Worm (Caenorhabditis elegans): Measurements from ENCODE around the gene nspe-3.

The nspe-3 gene

ce11 chrII:12603667-12604621 lies 13.7 kb upstream of the nspe-3 start, which contains the start of the genes ceh-100 and lips-15:
Gene ceh-100 (minus strand): TSS chrII:12603680.
Gene lips-15 (plus strand): TSS chrII:12604386.
- TF ChIP-seq F13C5.2 (tag; optimal IDR thresholded peaks at IDR 0.05) (no peak), tbx-11 (GFP tag; IDR thresholded peaks at IDR 0.05) (no peak), ceh-36 (tag; optimal IDR thresholded peaks at IDR 0.05) (no peak), pes-1 (GFP tag; IDR thresholded peaks at IDR 0.05) (no peak), ama-1 (optimal IDR thresholded peaks at IDR 0.05) (no peak), sea-1 (GFP tag; conservative IDR thresholded peaks at IDR 0.05) (no peak), scrt-1 (GFP tag; IDR thresholded peaks at IDR 0.05) (no peak), aly-1 (tag; optimal IDR thresholded peaks at IDR 0.05) (no peak), ceh-13 (GFP tag; optimal IDR thresholded peaks at IDR 0.05) (no peak), B0310.2 (tag; optimal IDR thresholded peaks at IDR 0.05) (no peak), hmbx-1 (tag; optimal IDR thresholded peaks at IDR 0.05) (no peak), flt-1 (GFP tag; IDR thresholded peaks at IDR 0.05) (no peak)

DNA sequence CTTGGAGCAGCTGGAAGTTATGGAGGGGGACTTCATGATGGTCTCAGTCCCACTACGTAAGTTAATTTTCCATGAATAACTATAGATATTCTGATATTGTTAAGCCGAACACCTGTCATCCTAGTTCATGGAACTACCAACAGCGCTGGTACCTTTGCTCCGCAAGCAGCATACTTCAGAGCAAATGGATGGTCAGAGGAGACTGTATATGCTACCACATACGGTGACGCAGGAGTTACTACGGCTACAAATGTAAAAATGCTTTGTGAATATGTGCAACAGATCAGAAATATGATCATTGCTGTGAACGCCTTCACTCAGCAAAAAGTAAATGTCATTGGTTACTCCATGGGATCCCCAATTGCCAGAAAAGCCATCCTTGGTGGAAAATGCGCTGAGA lies 11.6 kb upstream of the nspe-3 start:
- TF ChIP-seq tra-4 (tag; optimal IDR thresholded peaks at IDR 0.05) (no peak), hmg-4 (GFP tag; optimal IDR thresholded peaks at IDR 0.05) (no peak), F13C5.2 (tag; optimal IDR thresholded peaks at IDR 0.05) (no peak), sea-1 (GFP tag; conservative IDR thresholded peaks at IDR 0.05) (no peak), ets-7 (tag; optimal IDR thresholded peaks at IDR 0.05) (no peak), ceh-36 (tag; optimal IDR thresholded peaks at IDR 0.05) (no peak), tbx-11 (GFP tag; IDR thresholded peaks at IDR 0.05) (no peak; the same call in 1 of the 2 replicates), flt-1 (GFP tag; IDR thresholded peaks at IDR 0.05) (no peak)

- TF ChIP-seq aly-1 (tag; optimal IDR thresholded peaks at IDR 0.05): no peak
- TF ChIP-seq F13C5.2 (tag; optimal IDR thresholded peaks at IDR 0.05): no peak
- no peak for TF ChIP-seq hnd-1 (tag; optimal IDR thresholded peaks at IDR 0.05)
- TF ChIP-seq B0310.2 (tag; optimal IDR thresholded peaks at IDR 0.05): no peak
- no peak for TF ChIP-seq scrt-1 (GFP tag; IDR thresholded peaks at IDR 0.05)
These were observed 10.8 kb upstream of the nspe-3 start, which contains the start of gene Y38E10A.8 for ce11 chrII:12606900-12607299. Gene Y38E10A.8 (plus strand): TSS chrII:12607200.

DNA sequence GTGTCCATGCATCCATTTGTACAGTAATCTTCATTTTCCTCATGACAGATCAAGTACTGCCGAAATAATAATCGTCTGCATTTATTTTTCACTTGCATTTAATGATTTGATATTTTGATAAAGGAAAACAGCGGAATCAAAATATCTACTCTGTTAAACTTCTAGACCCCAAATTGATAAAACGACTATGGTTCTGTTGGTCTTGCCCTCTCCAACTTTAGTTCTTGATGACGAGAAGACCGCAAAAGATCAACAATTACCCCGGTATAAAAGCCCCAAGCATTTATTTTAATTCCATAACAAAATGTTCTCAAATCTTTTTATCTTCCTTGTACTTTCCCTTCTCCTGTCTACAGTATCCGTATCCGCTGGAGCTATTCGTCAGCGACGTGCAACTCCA lies 9.0 kb upstream of the nspe-3 start, which contains the start of gene Y38E10A.9:
TSS of gene Y38E10A.9 (plus strand) at position 301 of the 400 bp plus-strand sequence.
- TF ChIP-seq hnd-1 (tag; optimal IDR thresholded peaks at IDR 0.05): no peak
- no peak for TF ChIP-seq ceh-36 (tag; optimal IDR thresholded peaks at IDR 0.05)
- no peak for TF ChIP-seq ets-7 (tag; optimal IDR thresholded peaks at IDR 0.05)
- no peak for TF ChIP-seq tbx-11 (GFP tag; IDR thresholded peaks at IDR 0.05)
- no peak for TF ChIP-seq scrt-1 (GFP tag; IDR thresholded peaks at IDR 0.05)

DNA sequence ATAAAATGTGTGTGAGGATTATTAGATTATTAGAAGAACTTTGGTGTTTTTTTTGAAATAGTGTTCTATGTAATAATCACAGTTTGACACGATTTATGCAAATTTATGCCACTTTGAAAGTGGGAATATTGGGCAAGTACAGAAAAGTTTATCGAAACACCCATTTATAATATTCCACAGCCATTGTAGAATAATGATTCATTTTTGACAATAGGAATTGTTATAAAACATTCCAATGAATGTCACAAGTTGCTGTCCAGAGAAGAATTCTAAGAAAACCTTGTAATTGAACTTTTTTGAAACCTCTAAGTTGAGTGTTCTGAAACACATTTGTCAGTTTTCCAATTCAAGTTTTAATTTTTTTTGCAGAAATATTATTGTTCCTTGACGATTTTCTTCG lies 5.5 kb upstream of the nspe-3 start, which contains the start of gene nspe-4:
TSS of gene nspe-4 (plus strand) at position 301 of the 400 bp plus-strand sequence.
- TF ChIP-seq B0310.2 (tag; optimal IDR thresholded peaks at IDR 0.05) (no peak), hmbx-1 (tag; optimal IDR thresholded peaks at IDR 0.05) (no peak), ceh-36 (tag; optimal IDR thresholded peaks at IDR 0.05) (no peak), tbx-11 (GFP tag; IDR thresholded peaks at IDR 0.05) (no peak), tbx-37 (GFP tag; conservative IDR thresholded peaks at IDR 0.05) (no peak), ets-7 (tag; optimal IDR thresholded peaks at IDR 0.05) (no peak), scrt-1 (GFP tag; IDR thresholded peaks at IDR 0.05) (no peak), hnd-1 (tag; optimal IDR thresholded peaks at IDR 0.05) (no peak), sea-1 (GFP tag; conservative IDR thresholded peaks at IDR 0.05) (no peak), flt-1 (GFP tag; IDR thresholded peaks at IDR 0.05) (no peak), F13C5.2 (tag; optimal IDR thresholded peaks at IDR 0.05) (no peak), tra-4 (tag; optimal IDR thresholded peaks at IDR 0.05) (no peak), pes-1 (GFP tag; IDR thresholded peaks at IDR 0.05) (no peak), ceh-13 (GFP tag; optimal IDR thresholded peaks at IDR 0.05) (no peak), aly-1 (tag; optimal IDR thresholded peaks at IDR 0.05) (no peak)

DNA sequence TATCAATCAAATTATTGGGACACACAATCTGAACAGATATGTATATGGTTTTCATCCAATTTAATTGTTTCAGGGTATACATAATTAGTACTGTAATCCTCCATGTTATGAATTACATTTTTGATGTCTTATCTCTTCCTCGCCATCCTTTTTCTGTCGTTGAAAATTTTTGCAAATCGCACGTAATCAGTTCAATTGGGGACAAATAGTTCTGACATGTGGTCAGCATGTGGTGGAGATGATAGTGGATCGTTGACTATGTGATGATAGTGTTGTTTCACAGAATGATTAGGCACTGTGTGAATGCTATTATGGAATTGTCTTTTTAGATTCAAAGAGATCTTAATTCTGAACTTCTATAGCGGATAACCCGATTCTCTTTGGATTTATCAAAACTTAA lies 2.3 kb upstream of the nspe-3 start:
- TF ChIP-seq aly-1 (tag; optimal IDR thresholded peaks at IDR 0.05) (no peak), ama-1 (optimal IDR thresholded peaks at IDR 0.05) (no peak), B0310.2 (tag; optimal IDR thresholded peaks at IDR 0.05) (no peak), tbx-37 (GFP tag; conservative IDR thresholded peaks at IDR 0.05) (no peak), hmbx-1 (tag; optimal IDR thresholded peaks at IDR 0.05) (no peak), tbx-11 (GFP tag; IDR thresholded peaks at IDR 0.05) (no peak), F13C5.2 (tag; optimal IDR thresholded peaks at IDR 0.05) (no peak), tra-4 (tag; optimal IDR thresholded peaks at IDR 0.05) (no peak), flt-1 (GFP tag; IDR thresholded peaks at IDR 0.05) (no peak), ceh-36 (tag; optimal IDR thresholded peaks at IDR 0.05) (no peak), ets-7 (tag; optimal IDR thresholded peaks at IDR 0.05) (no peak), ceh-13 (GFP tag; optimal IDR thresholded peaks at IDR 0.05) (no peak), pes-1 (GFP tag; IDR thresholded peaks at IDR 0.05) (no peak), scrt-1 (GFP tag; IDR thresholded peaks at IDR 0.05) (no peak), hmg-4 (GFP tag; optimal IDR thresholded peaks at IDR 0.05) (no peak), sea-1 (GFP tag; conservative IDR thresholded peaks at IDR 0.05) (no peak), hnd-1 (tag; optimal IDR thresholded peaks at IDR 0.05) (no peak)

ce11 chrII:12616081-12616480 lies 1.6 kb upstream of the nspe-3 start, which contains the start of gene nspe-6:
Gene nspe-6 (minus strand): TSS chrII:12616181.
- no peak for TF ChIP-seq hmg-4 (GFP tag; optimal IDR thresholded peaks at IDR 0.05)
- TF ChIP-seq scrt-1 (GFP tag; IDR thresholded peaks at IDR 0.05): no peak
- TF ChIP-seq hnd-1 (tag; optimal IDR thresholded peaks at IDR 0.05): no peak
- TF ChIP-seq ceh-13 (GFP tag; optimal IDR thresholded peaks at IDR 0.05): no peak
- TF ChIP-seq ets-7 (tag; optimal IDR thresholded peaks at IDR 0.05): no peak
- TF ChIP-seq hmbx-1 (tag; optimal IDR thresholded peaks at IDR 0.05): no peak
- TF ChIP-seq F13C5.2 (tag; optimal IDR thresholded peaks at IDR 0.05): no peak
- no peak for TF ChIP-seq tbx-37 (GFP tag; conservative IDR thresholded peaks at IDR 0.05)
- no peak for TF ChIP-seq pes-1 (GFP tag; IDR thresholded peaks at IDR 0.05)
- TF ChIP-seq ama-1 (optimal IDR thresholded peaks at IDR 0.05): no peak
- no peak for TF ChIP-seq flt-1 (GFP tag; IDR thresholded peaks at IDR 0.05)
- no peak for TF ChIP-seq ceh-36 (tag; optimal IDR thresholded peaks at IDR 0.05)
- TF ChIP-seq tbx-11 (GFP tag; IDR thresholded peaks at IDR 0.05): no peak
- TF ChIP-seq tra-4 (tag; optimal IDR thresholded peaks at IDR 0.05): no peak
- TF ChIP-seq B0310.2 (tag; optimal IDR thresholded peaks at IDR 0.05): no peak
- TF ChIP-seq aly-1 (tag; optimal IDR thresholded peaks at IDR 0.05): no peak
- TF ChIP-seq sea-1 (GFP tag; conservative IDR thresholded peaks at IDR 0.05): no peak
